Fruit fly (Drosophila melanogaster): Measurements from ENCODE around the gene CG10029.

The CG10029 gene

DNA sequence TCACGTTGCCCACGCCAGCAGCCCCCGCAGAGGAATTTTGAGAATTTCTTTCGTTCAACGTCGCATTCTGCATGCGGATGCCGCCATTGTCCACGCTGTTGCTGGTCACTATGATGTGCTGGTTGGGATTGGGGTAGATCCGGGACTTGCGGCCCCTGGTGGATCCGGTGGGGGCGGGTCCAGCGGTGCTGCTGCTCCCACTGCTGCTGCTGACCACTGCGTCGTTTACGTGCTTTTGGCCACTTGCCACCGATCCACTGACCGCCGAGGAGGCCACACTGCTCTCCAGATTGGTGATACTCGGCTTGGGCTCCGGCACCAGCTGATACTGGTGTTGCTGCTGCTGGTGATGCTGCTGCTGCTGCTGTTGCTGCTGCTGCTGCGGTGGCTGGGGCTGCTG is 40.2 kb downstream of the CG10029 start:
- no peak for TF ChIP-seq N (GFP tag; optimal IDR thresholded peaks at IDR 0.05)
- no peak for TF ChIP-seq ey (GFP tag; optimal IDR thresholded peaks at IDR 0.05)
- TF ChIP-seq Dfd (GFP tag; optimal IDR thresholded peaks at IDR 0.05), result peak; percentile 94
- no peak for TF ChIP-seq dl (GFP tag; optimal IDR thresholded peaks at IDR 0.05; ENCODE audit: insufficient read depth in 1 of 2, partially characterized antibody in 2 of 2)

DNA sequence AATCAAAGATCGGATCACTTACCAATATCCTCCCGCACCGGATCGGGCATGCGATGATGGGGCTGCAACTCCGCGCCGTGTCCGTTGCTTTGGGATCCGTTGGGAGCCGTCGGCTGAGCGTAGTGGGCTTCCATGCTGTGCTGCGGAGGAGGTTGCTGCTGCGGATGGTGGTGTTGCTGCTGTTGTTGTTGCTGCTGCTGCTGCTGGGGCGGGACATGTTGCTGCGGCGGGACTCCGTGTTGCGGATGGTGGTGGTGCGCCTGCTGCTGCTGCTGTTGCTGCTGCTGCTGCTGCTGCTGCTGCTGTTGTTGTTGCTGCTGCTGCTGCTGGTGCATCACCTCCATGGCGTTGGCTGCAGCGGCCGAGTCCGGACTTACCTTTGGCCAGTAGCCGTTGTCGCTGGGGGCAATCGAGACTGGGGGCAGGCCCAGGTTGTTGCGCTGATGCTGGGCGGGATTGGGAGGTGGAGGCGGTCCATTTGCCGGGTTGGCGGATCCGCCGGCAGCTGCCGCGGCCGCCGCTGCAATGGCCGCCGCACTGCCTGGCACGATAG is 42.0 kb downstream of the CG10029 start:
- peak; percentile 92 for TF ChIP-seq Dfd (GFP tag; optimal IDR thresholded peaks at IDR 0.05)
- no peak for TF ChIP-seq Hnf4 (GFP tag; optimal IDR thresholded peaks at IDR 0.05)

Measured in whole organism, wandering third instar larva.